Fruit fly (Drosophila melanogaster) whole organism, embryonic: Measurements from ENCODE around the gene AP-1sigma.

ENCODE experiments used
- Asciz ChIP-seq: fragments of 200-800 bp; sonication (Bioruptor generic); optimal IDR thresholded peaks from 2 replicates; lab custom pipeline; 2017; ENCODE audit warnings: missing biosample characterization, mild to moderate bottlenecking, missing genetic modification characterization, missing genetic modification reagents
- CG10366 ChIP-seq: fragments of 200-800 bp; sonication (Bioruptor generic); IDR thresholded peaks from 2 replicates; pipeline ENCODE4 v1.3.6; 2022; ENCODE audit warnings: missing biosample characterization, missing genetic modification characterization
- CG10543 ChIP-seq: fragments of 200-800 bp; sonication (Bioruptor generic); optimal IDR thresholded peaks from 3 replicates; lab custom pipeline; 2017; ENCODE audit warnings: missing biosample characterization, mild to moderate bottlenecking, missing genetic modification characterization, moderate library complexity
- CG11398 ChIP-seq: fragments of 200-800 bp; sonication (Bioruptor generic); optimal IDR thresholded peaks from 2 replicates; lab custom pipeline; 2016; ENCODE audit warnings: missing biosample characterization, missing genetic modification characterization
- CG11456 ChIP-seq: fragments of 200-800 bp; sonication (Bioruptor generic); IDR thresholded peaks from 3 replicates; pipeline ENCODE4 v1.3.6; 2022; ENCODE audit warnings: missing biosample characterization, missing genetic modification characterization
- CG14441 ChIP-seq: fragments of 200-800 bp; sonication (Bioruptor generic); IDR thresholded peaks from 2 replicates; pipeline ENCODE4 v1.3.6; 2022; ENCODE audit warnings: missing biosample characterization, missing genetic modification characterization
- CG18262 ChIP-seq: fragments of 200-800 bp; optimal IDR thresholded peaks from 3 replicates; lab custom pipeline; 2019; ENCODE audit warnings: missing biosample characterization, mild to moderate bottlenecking, missing genetic modification characterization, moderate library complexity
- CG2678 ChIP-seq: fragments of 200-800 bp; sonication (Bioruptor generic); optimal IDR thresholded peaks from 3 replicates; lab custom pipeline; 2019; ENCODE audit warnings: missing biosample characterization, mild to moderate bottlenecking, missing genetic modification characterization, moderate library complexity
- CG32532 ChIP-seq: fragments of 200-800 bp; sonication (Bioruptor generic); IDR thresholded peaks from 2 replicates; pipeline ENCODE4 v1.3.6; 2022; ENCODE audit warnings: missing biosample characterization, missing genetic modification characterization
- CG32767 ChIP-seq: fragments of 200-800 bp; sonication (Bioruptor generic); IDR thresholded peaks from 2 replicates; pipeline ENCODE4 v1.3.6; 2022; ENCODE audit warnings: missing biosample characterization, missing genetic modification characterization
- CG4854 ChIP-seq: fragments of 200-800 bp; sonication (Bioruptor generic); optimal IDR thresholded peaks from 2 replicates; lab custom pipeline; 2016; ENCODE audit warnings: missing biosample characterization, missing genetic modification characterization, inconsistent platforms
- CG5953 ChIP-seq: fragments of 200-800 bp; sonication (Bioruptor generic); IDR thresholded peaks from 2 replicates; pipeline ENCODE4 v1.3.6; 2022; ENCODE audit warnings: missing biosample characterization, missing genetic modification characterization
- CG7556 ChIP-seq: fragments of 200-800 bp; sonication (Bioruptor generic); optimal IDR thresholded peaks from 2 replicates; lab custom pipeline; 2017; ENCODE audit warnings: missing biosample characterization, mild to moderate bottlenecking, missing genetic modification characterization
- CG7963 ChIP-seq: fragments of 200-800 bp; sonication (Bioruptor generic); IDR thresholded peaks from 3 replicates; pipeline ENCODE4 v1.3.6; 2022; ENCODE audit warnings: missing biosample characterization, missing genetic modification characterization; ENCODE audit not compliant: partially characterized antibody
- CG8478 ChIP-seq: fragments of >200 bp; optimal IDR thresholded peaks from 2 replicates; lab custom pipeline; 2018
- CG9437 ChIP-seq: fragments of 200-800 bp; sonication (Bioruptor generic); optimal IDR thresholded peaks from 2 replicates; lab custom pipeline; 2018; ENCODE audit warnings: missing biosample characterization, mild to moderate bottlenecking, missing genetic modification characterization
- Chrac-16 ChIP-seq: fragments of 200-800 bp; sonication (Bioruptor generic); optimal IDR thresholded peaks from 3 replicates; lab custom pipeline; 2016; ENCODE audit warnings: missing biosample characterization, missing genetic modification characterization
- D ChIP-seq, 2 experiments: fragments of 200-800 bp in 1 of 2; fragments of >200 bp in 1 of 2; sonication (Bioruptor generic) in 1 of 2; optimal IDR thresholded peaks; 2 replicates in 1 of 2; 3 replicates in 1 of 2; lab custom pipeline; 2017; ENCODE audit warnings: mild to moderate bottlenecking in 1 of 2, missing biosample characterization in 1 of 2, missing genetic modification characterization in 1 of 2, missing genetic modification reagents in 1 of 2
- D19B ChIP-seq: fragments of 200-800 bp; sonication (Bioruptor generic); optimal IDR thresholded peaks from 2 replicates; lab custom pipeline; 2017; ENCODE audit warnings: missing biosample characterization, mild to moderate bottlenecking, missing genetic modification characterization
- Dbx ChIP-seq: fragments of 200-800 bp; sonication (Bioruptor generic); IDR thresholded peaks from 3 replicates; pipeline ENCODE4 v1.3.6; 2022; ENCODE audit warnings: missing biosample characterization, missing genetic modification characterization
- Lim3 ChIP-seq: fragments of 200-800 bp; sonication (Bioruptor generic); IDR thresholded peaks from 2 replicates; pipeline ENCODE4 v1.3.6; 2022; ENCODE audit warnings: missing biosample characterization, missing genetic modification characterization
- Med ChIP-seq: fragments of 200-800 bp; sonication (Bioruptor generic); peaks from one replicate; lab custom pipeline; 2016; ENCODE audit warnings: missing biosample characterization, missing genetic modification characterization, mild to moderate bottlenecking, inconsistent platforms, moderate library complexity
- Myb ChIP-seq: fragments of 200-800 bp; sonication (Bioruptor generic); optimal IDR thresholded peaks from 2 replicates; lab custom pipeline; 2016; ENCODE audit warnings: missing biosample characterization, missing genetic modification characterization
- Nf-YB ChIP-seq: fragments of 200-800 bp; sonication (Bioruptor generic); optimal IDR thresholded peaks from 3 replicates; lab custom pipeline; 2019; ENCODE audit warnings: missing biosample characterization, mild to moderate bottlenecking, missing genetic modification characterization, moderate library complexity
- Oli ChIP-seq: fragments of 200-800 bp; sonication (Bioruptor generic); optimal IDR thresholded peaks from 2 replicates; lab custom pipeline; 2018; ENCODE audit warnings: missing biosample characterization, mild to moderate bottlenecking, missing genetic modification characterization, moderate library complexity
- ara ChIP-seq: fragments of 200-800 bp; sonication (Bioruptor generic); IDR thresholded peaks from 2 replicates; pipeline ENCODE4 v1.3.6; 2022; ENCODE audit warnings: missing biosample characterization, missing genetic modification characterization
- bigmax ChIP-seq: fragments of 200-800 bp; sonication (Bioruptor generic); optimal IDR thresholded peaks from 2 replicates; lab custom pipeline; 2018; ENCODE audit warnings: missing biosample characterization, mild to moderate bottlenecking, missing genetic modification characterization
- ci ChIP-seq: fragments of 200-800 bp; sonication (Bioruptor generic); IDR thresholded peaks from 3 replicates; pipeline ENCODE4 v1.3.6; 2022; ENCODE audit warnings: missing biosample characterization, missing genetic modification characterization
- croc ChIP-seq: fragments of 200-800 bp; sonication (Bioruptor generic); conservative IDR thresholded peaks from 3 replicates; pipeline ENCODE4 v1.3.6; 2022; ENCODE audit warnings: missing biosample characterization, missing genetic modification characterization
- disco-r ChIP-seq: fragments of 200-800 bp; sonication (Bioruptor generic); optimal IDR thresholded peaks from 2 replicates; lab custom pipeline; 2016; ENCODE audit warnings: missing biosample characterization, missing genetic modification characterization
- ewg ChIP-seq: fragments of 200-800 bp; sonication (Bioruptor generic); optimal IDR thresholded peaks from 3 replicates; lab custom pipeline; 2017; ENCODE audit warnings: mild to moderate bottlenecking, missing biosample characterization, missing genetic modification reagents, missing genetic modification characterization
- fd3F ChIP-seq: fragments of 200-800 bp; sonication (Bioruptor generic); optimal IDR thresholded peaks from 2 replicates; lab custom pipeline; 2018; ENCODE audit warnings: missing biosample characterization, mild to moderate bottlenecking, missing genetic modification characterization, moderate library complexity
- fd64A ChIP-seq: fragments of 200-800 bp; sonication (Bioruptor generic); optimal IDR thresholded peaks from 3 replicates; lab custom pipeline; 2018; ENCODE audit warnings: missing biosample characterization, mild to moderate bottlenecking, missing genetic modification characterization
- gsb ChIP-seq: fragments of 200-800 bp; sonication (Bioruptor generic); IDR thresholded peaks from 2 replicates; pipeline ENCODE4 v1.3.6; 2022; ENCODE audit warnings: missing biosample characterization, missing genetic modification characterization
- gsb-n ChIP-seq: fragments of 200-800 bp; sonication (Bioruptor generic); optimal IDR thresholded peaks from 3 replicates; lab custom pipeline; 2018; ENCODE audit warnings: missing biosample characterization, mild to moderate bottlenecking, missing genetic modification characterization
- jigr1 ChIP-seq: fragments of 200-800 bp; sonication (Bioruptor generic); IDR thresholded peaks from 3 replicates; pipeline ENCODE4 v1.3.6; 2022; ENCODE audit warnings: missing biosample characterization, missing genetic modification characterization
- kah ChIP-seq: fragments of 200-800 bp; sonication (Bioruptor generic); optimal IDR thresholded peaks from 2 replicates; lab custom pipeline; 2018; ENCODE audit warnings: missing biosample characterization, mild to moderate bottlenecking, missing genetic modification characterization
- lab ChIP-seq: fragments of 200-800 bp; sonication (Bioruptor generic); optimal IDR thresholded peaks from 3 replicates; lab custom pipeline; 2017; ENCODE audit warnings: missing biosample characterization, missing genetic modification characterization, mild to moderate bottlenecking, moderate library complexity, missing genetic modification reagents
- lola ChIP-seq, 3 experiments: fragments of >200 bp in 2 of 3; fragments of 200-800 bp in 1 of 3; sonication (Bioruptor generic) in 1 of 3; optimal IDR thresholded peaks; 2 replicates each; lab custom pipeline; 2017 to 2019; ENCODE audit warnings: missing biosample characterization in 3 of 3, missing genetic modification characterization in 3 of 3, mild to moderate bottlenecking in 1 of 3, moderate library complexity in 1 of 3
- maf-S ChIP-seq: fragments of 200-800 bp; sonication (Bioruptor generic); optimal IDR thresholded peaks from 2 replicates; lab custom pipeline; 2016; ENCODE audit warnings: missing biosample characterization, missing genetic modification characterization
- mam ChIP-seq: fragments of 200-800 bp; sonication (Bioruptor generic); optimal IDR thresholded peaks from 3 replicates; lab custom pipeline; 2016; ENCODE audit warnings: missing biosample characterization, missing genetic modification characterization
- nau ChIP-seq: fragments of 200-800 bp; sonication (Bioruptor generic); optimal IDR thresholded peaks from 3 replicates; lab custom pipeline; 2017; ENCODE audit warnings: missing biosample characterization, mild to moderate bottlenecking, missing genetic modification characterization, missing genetic modification reagents
- peb ChIP-seq: fragments of 200-800 bp; sonication (Bioruptor generic); IDR thresholded peaks from 2 replicates; pipeline ENCODE4 v1.3.6; 2022; ENCODE audit warnings: missing biosample characterization, missing genetic modification characterization
- pnt ChIP-seq: fragments of 200-800 bp; sonication (Bioruptor generic); optimal IDR thresholded peaks from 3 replicates; lab custom pipeline; 2016; ENCODE audit warnings: missing biosample characterization, missing genetic modification characterization
- prd ChIP-seq, 3 experiments: fragments of >200 bp in 2 of 3; fragments of 200-800 bp in 1 of 3; sonication (Bioruptor generic) in 1 of 3; optimal IDR thresholded peaks in 2 of 3; IDR thresholded peaks in 1 of 3; 2 replicates in 2 of 3; 3 replicates in 1 of 3; pipeline versions ENCODE4 v1.3.6 to Lab custom; 2017 to 2022; ENCODE audit warnings: missing biosample characterization in 1 of 3, missing genetic modification characterization in 1 of 3
- run ChIP-seq: fragments of 200-800 bp; sonication (Bioruptor generic); optimal IDR thresholded peaks from 3 replicates; lab custom pipeline; 2018; ENCODE audit warnings: missing biosample characterization, mild to moderate bottlenecking, missing genetic modification characterization
- sd ChIP-seq: fragments of 200-800 bp; sonication (Bioruptor generic); optimal IDR thresholded peaks from 3 replicates; lab custom pipeline; 2018; ENCODE audit warnings: missing biosample characterization, mild to moderate bottlenecking, missing genetic modification characterization, moderate library complexity
- sens ChIP-seq: fragments of 200-800 bp; sonication (Bioruptor generic); peaks from one replicate; lab custom pipeline; 2016; ENCODE audit warnings: missing biosample characterization, missing genetic modification characterization
- sens-2 ChIP-seq: fragments of 200-800 bp; sonication (Bioruptor generic); IDR thresholded peaks from 2 replicates; pipeline ENCODE4 v1.3.6; 2022; ENCODE audit warnings: missing biosample characterization, missing genetic modification characterization
- tup ChIP-seq: fragments of 200-800 bp; sonication (Bioruptor generic); optimal IDR thresholded peaks from 2 replicates; lab custom pipeline; 2016; ENCODE audit warnings: missing biosample characterization, mild to moderate bottlenecking, missing genetic modification characterization, moderate library complexity

Gene AP-1sigma

DNA sequence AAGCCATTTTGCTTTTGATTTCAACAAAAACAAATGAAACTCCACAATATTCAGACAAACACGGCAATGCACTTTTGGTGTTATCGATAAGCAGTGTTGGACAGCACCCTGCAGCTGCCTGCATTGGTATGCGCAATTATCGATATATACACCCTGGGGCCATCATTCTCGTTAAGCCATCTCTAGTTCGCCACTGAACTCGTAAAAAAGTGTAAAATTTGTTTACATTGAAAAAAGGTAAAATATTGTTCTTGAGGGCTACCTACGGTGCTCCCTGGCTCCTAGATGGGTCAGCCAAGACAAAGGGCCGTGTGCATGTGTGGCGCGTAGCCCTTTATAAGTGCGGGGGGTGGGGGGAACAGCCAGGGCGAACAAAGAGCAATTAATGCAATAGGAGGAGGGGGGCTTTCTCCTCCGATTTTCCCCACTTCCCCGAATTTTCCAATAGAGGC lies 28.1 kb downstream of the AP-1sigma start, which contains the start of the genes CG13603 and CG5902 (continued):
- TF ChIP-seq CG18262 (tag; lab: Kevin White, UChicago) (peak; percentile 16), D19B (GFP tag; lab: Kevin White, UChicago) (no peak), mam (peak; percentile 74), gsb-n (tag; lab: Kevin White, UChicago) (no peak), Myb (GFP tag; lab: Kevin White, UChicago) (peak; percentile 47), Asciz (GFP tag; lab: Kevin White, UChicago) (no peak), prd (optimal IDR thresholded peaks at IDR 0.05; lab: Kevin White, UChicago) (no peak), prd (GFP tag; IDR thresholded peaks at IDR 0.05; lab: Robert Waterston, UW) (0 out of 3 replicates have a peak, but pooled peaks have one; percentile 14), CG32532 (GFP tag; lab: Robert Waterston, UW) (0 out of 2 replicates have a peak, but pooled peaks have one; percentile 11), tup (no peak), Chrac-16 (GFP tag; lab: Kevin White, UChicago) (peak; percentile 50), gsb (GFP tag; lab: Robert Waterston, UW) (no peak), CG7556 (GFP tag; lab: Kevin White, UChicago) (no peak), D (optimal IDR thresholded peaks at IDR 0.05; lab: Kevin White, UChicago) (peak; percentile 26), D (GFP tag; optimal IDR thresholded peaks at IDR 0.05; lab: Kevin White, UChicago) (no peak), ci (GFP tag; lab: Robert Waterston, UW) (peak; percentile 71; the same call in 1 of the 3 replicates), sens-2 (GFP tag; lab: Robert Waterston, UW) (no peak), fd3F (GFP tag; lab: Kevin White, UChicago) (no peak), ewg (GFP tag; lab: Kevin White, UChicago) (peak; percentile 63), peb (GFP tag; lab: Robert Waterston, UW) (0 out of 2 replicates have a peak, but pooled peaks have one; percentile 8), CG9437 (GFP tag; lab: Kevin White, UChicago) (no peak), CG11398 (peak; percentile 59), CG2678 (no peak), CG10543 (GFP tag; lab: Kevin White, UChicago) (peak; percentile 32), sd (tag; lab: Kevin White, UChicago) (peak; percentile 100), jigr1 (GFP tag; lab: Robert Waterston, UW) (no peak), lab (GFP tag; lab: Kevin White, UChicago) (no peak), CG10366 (GFP tag; lab: Robert Waterston, UW) (peak; percentile 37), Oli (tag; lab: Kevin White, UChicago) (no peak), nau (GFP tag; lab: Kevin White, UChicago) (no peak), CG32767 (peak; percentile 36; the same call in 1 of the 2 replicates), CG14441 (GFP tag; lab: Robert Waterston, UW) (peak; percentile 30; the same call in 1 of the 2 replicates), croc (GFP tag; lab: Robert Waterston, UW) (no peak), pnt (no peak), lola (GFP tag; optimal IDR thresholded peaks at IDR 0.05; lab: Kevin White, UChicago) (no peak), CG5953 (GFP tag; lab: Robert Waterston, UW) (no peak), bigmax (GFP tag; lab: Kevin White, UChicago) (no peak), CG7963 (peak; percentile 57; the same call in 1 of the 3 replicates), kah (GFP tag; lab: Kevin White, UChicago) (no peak), sens (GFP tag; lab: Kevin White, UChicago) (no peak), CG4854 (peak; percentile 44), ara (GFP tag; lab: Robert Waterston, UW) (no peak), CG11456 (GFP tag; lab: Robert Waterston, UW) (peak; percentile 70; the same call in 2 of the 3 replicates), CG8478 (no peak), fd64A (no peak), Lim3 (GFP tag; lab: Robert Waterston, UW) (no peak), Med (GFP tag; lab: Kevin White, UChicago) (peak; percentile 91), run (no peak), Dbx (peak; percentile 77), disco-r (GFP tag; lab: Kevin White, UChicago) (no peak), Nf-YB (GFP tag; lab: Kevin White, UChicago) (no peak), maf-S (GFP tag; lab: Kevin White, UChicago) (peak; percentile 45)
